Fruit fly (Drosophila melanogaster): ENCODE data around the gene lmgA.

- TF ChIP-seq CG8478 (optimal IDR thresholded peaks at IDR 0.05) (no peak), CTCF (optimal IDR thresholded peaks at IDR 0.05) (peak in 1 of 2 experiments; percentile 64)
These were observed 50.4 kb downstream of the lmgA start for dm6 chr2L:8477971-8478370.

Measured in S2 (cell line).